Fruit fly (Drosophila melanogaster) whole organism: ENCODE measurements around the gene CG15387.
A peak's percentile ranks its signal among the peaks of the same experiment; 100 is the strongest.

Experiments
- CG8478 ChIP-seq: fragments of >200 bp; optimal IDR thresholded peaks from 2 replicates; lab custom pipeline; 2018; ENCODE audit warnings: inconsistent platforms
- Dll ChIP-seq: fragments of >200 bp; optimal IDR thresholded peaks from 2 replicates; lab custom pipeline; 2017
- EcR ChIP-seq, 2 experiments: fragments of >200 bp; optimal IDR thresholded peaks; 2 replicates each; lab custom pipeline; 2017; ENCODE audit warnings: missing biosample characterization in 2 of 2, missing genetic modification characterization in 2 of 2, missing genetic modification reagents in 2 of 2
- pan ChIP-seq: fragments of >200 bp; optimal IDR thresholded peaks from 2 replicates; lab custom pipeline; 2017
- psq ChIP-seq: fragments of >200 bp; optimal IDR thresholded peaks from 2 replicates; lab custom pipeline; 2017
- usp ChIP-seq: fragments of >200 bp; optimal IDR thresholded peaks from 2 replicates; lab custom pipeline; 2017; ENCODE audit warnings: missing biosample characterization, missing genetic modification characterization, mixed read lengths

CG15387 gene

DNA sequence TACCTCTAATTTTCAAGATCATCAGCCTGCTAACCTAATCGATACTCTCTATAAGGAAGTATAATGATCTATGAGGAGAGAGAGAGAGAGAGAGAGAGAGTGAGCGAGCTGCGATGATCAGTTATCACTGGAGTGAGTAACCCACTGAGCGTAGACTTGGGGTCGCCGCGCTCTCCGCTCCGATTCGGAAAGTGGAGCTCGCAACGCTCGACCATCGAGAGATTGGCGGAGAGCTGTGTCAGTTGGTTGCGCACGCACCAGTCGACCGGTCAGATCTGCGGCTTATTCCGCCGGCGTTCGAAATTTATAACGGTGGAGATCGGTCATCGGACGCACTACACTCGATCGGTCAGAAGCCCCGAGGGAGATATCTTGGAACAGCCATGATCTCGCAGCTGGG, 16.0 kb upstream of the CG15387 start, which contains the start of gene CG4267:
TSS of gene CG4267 (plus strand) at position 240 of the 400 bp plus-strand sequence.
- no peak for TF ChIP-seq pan (lab: Kevin White, UChicago)
- TF ChIP-seq usp (GFP tag; lab: Kevin White, UChicago) = no peak
- TF ChIP-seq psq (lab: Kevin White, UChicago) = no peak
- TF ChIP-seq Dll (lab: Kevin White, UChicago) = peak; percentile 96
- peak in 1 of 2 experiments; percentile 42 for TF ChIP-seq EcR (GFP tag; optimal IDR thresholded peaks at IDR 0.05; lab: Kevin White, UChicago)
- TF ChIP-seq CG8478 (lab: Kevin White, UChicago) = no peak

DNA sequence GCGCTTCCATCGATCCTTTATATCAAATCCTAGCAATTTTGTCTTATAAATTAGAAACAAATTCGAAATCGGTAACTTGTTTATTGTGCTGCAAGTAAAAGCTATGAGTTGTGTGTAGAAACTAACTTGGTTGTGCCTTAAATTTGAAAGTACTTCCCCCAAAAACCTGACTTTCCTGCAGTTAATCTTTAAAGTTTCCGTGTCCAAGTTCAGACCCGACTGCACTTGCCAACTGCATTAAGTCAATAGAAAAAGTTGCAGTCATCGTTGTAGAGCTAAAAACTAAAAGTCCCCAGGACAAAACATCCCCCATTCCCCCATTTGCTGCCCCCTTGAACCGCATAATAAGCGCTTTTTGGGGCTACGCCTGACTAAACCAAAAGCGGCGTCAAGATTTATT, 14.4 kb upstream of the CG15387 start, which contains the start of gene Tengl1:
TSS of gene Tengl1 (minus strand) at position 101 of the 400 bp plus-strand sequence.
- TF ChIP-seq usp (GFP tag; lab: Kevin White, UChicago) (no peak), CG8478 (lab: Kevin White, UChicago) (no peak), pan (lab: Kevin White, UChicago) (no peak), Dll (lab: Kevin White, UChicago) (no peak), EcR (GFP tag; optimal IDR thresholded peaks at IDR 0.05; lab: Kevin White, UChicago) (no peak), psq (lab: Kevin White, UChicago) (no peak)

DNA sequence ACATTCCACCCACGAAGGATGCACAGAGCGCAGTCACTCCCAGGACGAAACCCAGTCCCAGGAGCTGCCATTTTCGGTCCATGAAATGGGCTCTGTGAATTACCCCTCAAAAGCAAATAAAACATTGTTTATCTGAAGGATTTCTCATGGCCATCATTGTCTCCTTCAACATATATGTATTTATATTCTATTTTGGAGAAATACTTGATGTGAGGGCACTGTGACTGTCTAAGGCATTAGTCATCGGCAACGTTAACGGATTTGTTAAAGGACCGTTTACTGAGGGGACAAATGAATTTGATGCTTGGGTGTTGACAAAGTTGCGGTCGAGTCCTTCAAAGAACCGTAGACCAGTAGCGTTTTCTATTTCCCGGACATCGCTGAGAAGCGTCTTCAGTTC, 13.2 kb upstream of the CG15387 start, which contains the start of gene Tengl2:
TSS of gene Tengl2 (minus strand) at position 101 of the 400 bp plus-strand sequence.
- TF ChIP-seq psq (lab: Kevin White, UChicago) (no peak), pan (lab: Kevin White, UChicago) (no peak), EcR (GFP tag; optimal IDR thresholded peaks at IDR 0.05; lab: Kevin White, UChicago) (no peak), CG8478 (lab: Kevin White, UChicago) (no peak), Dll (lab: Kevin White, UChicago) (no peak), usp (GFP tag; lab: Kevin White, UChicago) (no peak)

DNA sequence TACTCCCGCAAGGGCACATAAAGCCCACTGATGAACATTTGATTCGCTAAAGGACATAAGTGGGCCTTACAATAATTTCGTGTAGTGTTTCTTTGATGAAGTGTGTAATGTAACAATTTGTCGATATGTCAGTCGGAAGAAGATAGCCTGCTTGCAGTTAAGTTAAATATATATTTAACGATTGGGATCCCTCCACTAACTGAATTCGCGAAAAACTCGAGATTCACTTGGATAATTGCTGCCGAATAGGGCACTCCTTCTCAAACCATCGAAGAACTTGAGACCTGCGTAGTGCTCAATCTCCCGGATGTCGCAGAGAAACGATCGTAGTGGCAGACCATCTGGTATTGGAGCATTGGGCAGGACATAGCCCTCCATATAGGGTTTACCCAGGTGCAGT, 12.1 kb upstream of the CG15387 start, which contains the start of gene Tengl3:
TSS of gene Tengl3 (minus strand) at position 101 of the 400 bp plus-strand sequence.
- TF ChIP-seq psq (lab: Kevin White, UChicago) = no peak
- no peak for TF ChIP-seq pan (lab: Kevin White, UChicago)
- TF ChIP-seq EcR (GFP tag; optimal IDR thresholded peaks at IDR 0.05; lab: Kevin White, UChicago) = no peak
- TF ChIP-seq Dll (lab: Kevin White, UChicago) = no peak
- no peak for TF ChIP-seq CG8478 (lab: Kevin White, UChicago)
- no peak for TF ChIP-seq usp (GFP tag; lab: Kevin White, UChicago)

DNA sequence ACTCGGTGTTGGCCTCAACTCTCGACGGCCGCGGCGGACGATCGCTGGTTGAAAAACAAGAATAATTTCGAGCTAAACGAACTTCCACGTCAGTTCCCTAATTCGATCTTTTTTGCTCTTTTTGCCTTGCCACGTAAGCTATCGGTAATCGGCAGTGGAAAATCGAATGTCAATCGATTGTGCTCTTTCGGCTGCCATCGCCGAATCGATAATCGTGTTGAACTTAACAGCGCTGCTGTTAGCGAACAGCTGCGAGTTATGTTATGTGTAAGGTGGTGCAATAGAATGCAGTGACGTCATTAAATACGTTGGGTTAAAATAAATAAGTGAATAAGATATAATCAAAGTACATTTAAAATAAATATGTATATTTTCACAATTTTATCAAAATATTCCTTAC, 10.6 kb upstream of the CG15387 start, which contains the start of gene Sec24CD:
TSS of gene Sec24CD (minus strand) at position 123 of the 400 bp plus-strand sequence.
- TF ChIP-seq Dll (lab: Kevin White, UChicago) (no peak), pan (lab: Kevin White, UChicago) (no peak), psq (lab: Kevin White, UChicago) (no peak), EcR (GFP tag; optimal IDR thresholded peaks at IDR 0.05; lab: Kevin White, UChicago) (no peak), CG8478 (lab: Kevin White, UChicago) (no peak), usp (GFP tag; lab: Kevin White, UChicago) (no peak)

DNA sequence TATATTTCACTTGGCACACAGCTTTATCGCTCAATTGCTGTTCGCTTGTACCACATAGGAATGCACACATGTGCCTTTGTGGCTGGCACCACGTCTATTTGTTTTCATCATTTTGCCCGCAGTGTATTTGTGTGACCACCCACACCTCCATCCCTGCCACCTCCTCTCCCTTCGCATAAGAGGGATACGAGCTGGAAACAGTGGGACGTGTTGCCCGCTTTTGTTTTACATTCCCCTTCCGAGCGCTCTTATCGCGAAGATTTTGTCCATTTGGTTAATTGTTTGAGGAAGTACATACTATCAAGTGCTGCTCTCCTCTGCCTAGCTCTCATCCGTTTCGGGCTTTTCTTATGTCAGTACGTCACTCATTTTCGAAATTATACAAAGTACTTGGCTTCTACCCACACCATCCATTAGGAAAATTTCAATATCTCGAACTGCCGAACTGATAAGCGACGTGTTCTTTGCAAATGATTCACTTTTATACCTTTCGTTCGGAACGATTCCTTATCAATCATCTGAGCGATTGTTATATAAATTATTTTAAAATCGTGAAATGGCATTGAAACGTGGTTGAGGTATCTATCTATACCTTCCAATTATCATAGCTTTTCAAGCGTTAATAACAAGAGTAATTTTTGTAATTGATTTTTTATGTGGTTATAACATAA, 2.2 kb upstream of the CG15387 start:
- TF ChIP-seq EcR (GFP tag; optimal IDR thresholded peaks at IDR 0.05; lab: Kevin White, UChicago) (no peak), pan (lab: Kevin White, UChicago) (no peak), usp (GFP tag; lab: Kevin White, UChicago) (no peak), CG8478 (lab: Kevin White, UChicago) (no peak), psq (lab: Kevin White, UChicago) (no peak), Dll (lab: Kevin White, UChicago) (no peak)

DNA sequence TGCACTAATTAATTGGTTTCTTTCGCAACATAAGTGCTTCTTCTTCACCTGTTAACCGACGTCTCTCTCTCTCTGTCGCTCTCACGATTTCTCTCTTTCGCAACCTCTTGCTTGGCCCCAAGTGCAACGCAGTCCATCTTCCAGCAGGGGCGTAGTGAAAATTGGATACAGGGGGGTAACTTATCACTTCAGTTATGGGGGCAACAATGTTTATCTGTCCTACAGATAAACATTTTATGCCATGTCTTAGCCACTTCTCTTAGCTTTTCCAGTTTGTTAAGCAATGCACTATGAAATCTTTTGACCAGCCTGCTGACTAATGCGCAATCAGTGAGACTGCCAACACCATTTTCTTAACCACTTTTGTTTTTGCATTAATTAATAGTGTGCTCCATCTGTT, 1.2 kb upstream of the CG15387 start:
- TF ChIP-seq usp (GFP tag; lab: Kevin White, UChicago) (no peak), pan (lab: Kevin White, UChicago) (no peak), CG8478 (lab: Kevin White, UChicago) (no peak), EcR (GFP tag; optimal IDR thresholded peaks at IDR 0.05; lab: Kevin White, UChicago) (no peak), psq (lab: Kevin White, UChicago) (no peak), Dll (lab: Kevin White, UChicago) (no peak)

DNA sequence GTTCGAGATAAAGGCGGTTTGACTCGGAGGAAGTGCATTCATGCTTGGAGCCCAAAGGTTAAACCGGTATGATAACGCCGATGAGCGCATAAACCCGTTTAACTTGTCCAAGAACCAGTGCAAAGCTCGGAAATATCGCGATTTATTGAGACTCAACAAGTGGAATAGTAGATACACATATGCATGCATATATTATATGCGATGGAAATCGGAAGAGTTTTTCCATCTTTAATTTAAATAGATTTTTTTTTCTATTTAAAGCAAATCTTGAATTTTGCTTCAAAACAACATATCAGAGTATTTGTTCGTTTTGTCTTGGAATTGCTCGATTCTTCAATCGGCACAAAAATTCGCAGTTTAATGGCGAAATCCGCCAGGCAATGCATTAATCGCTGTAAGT, 3.7 kb downstream of the CG15387 start:
- TF ChIP-seq Dll (lab: Kevin White, UChicago) = no peak
- no peak for TF ChIP-seq pan (lab: Kevin White, UChicago)
- no peak for TF ChIP-seq usp (GFP tag; lab: Kevin White, UChicago)
- TF ChIP-seq CG8478 (lab: Kevin White, UChicago) = no peak
- no peak for TF ChIP-seq psq (lab: Kevin White, UChicago)
- TF ChIP-seq EcR (GFP tag; optimal IDR thresholded peaks at IDR 0.05; lab: Kevin White, UChicago) = no peak

DNA sequence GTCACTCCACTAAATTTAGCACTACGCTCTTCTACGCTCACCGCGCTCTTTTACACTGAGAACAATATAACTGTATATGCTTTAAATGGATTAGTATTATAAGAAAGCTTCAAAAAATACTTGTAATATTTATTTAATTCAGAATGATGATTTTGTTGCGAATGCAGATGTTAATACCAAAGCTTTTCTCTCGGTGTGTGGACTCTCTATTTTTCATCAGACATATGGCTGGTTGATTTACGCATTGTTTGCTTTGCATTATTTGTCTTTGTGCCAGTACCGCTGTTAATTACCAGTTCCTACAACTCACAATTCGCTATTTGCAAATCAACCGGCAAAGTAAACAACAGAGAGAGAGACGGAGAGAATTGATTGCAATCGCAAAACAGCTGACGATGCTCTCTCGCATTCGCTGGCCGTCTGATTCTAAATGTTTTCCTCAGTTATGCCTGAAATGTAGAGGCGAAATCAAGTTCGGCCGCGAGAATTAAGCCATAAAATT, 4.4 kb downstream of the CG15387 start:
- TF ChIP-seq psq (lab: Kevin White, UChicago) = no peak
- TF ChIP-seq usp (GFP tag; lab: Kevin White, UChicago) = no peak
- TF ChIP-seq EcR (GFP tag; optimal IDR thresholded peaks at IDR 0.05; lab: Kevin White, UChicago) = no peak
- TF ChIP-seq CG8478 (lab: Kevin White, UChicago) = no peak
- no peak for TF ChIP-seq pan (lab: Kevin White, UChicago)
- no peak for TF ChIP-seq Dll (lab: Kevin White, UChicago)

DNA sequence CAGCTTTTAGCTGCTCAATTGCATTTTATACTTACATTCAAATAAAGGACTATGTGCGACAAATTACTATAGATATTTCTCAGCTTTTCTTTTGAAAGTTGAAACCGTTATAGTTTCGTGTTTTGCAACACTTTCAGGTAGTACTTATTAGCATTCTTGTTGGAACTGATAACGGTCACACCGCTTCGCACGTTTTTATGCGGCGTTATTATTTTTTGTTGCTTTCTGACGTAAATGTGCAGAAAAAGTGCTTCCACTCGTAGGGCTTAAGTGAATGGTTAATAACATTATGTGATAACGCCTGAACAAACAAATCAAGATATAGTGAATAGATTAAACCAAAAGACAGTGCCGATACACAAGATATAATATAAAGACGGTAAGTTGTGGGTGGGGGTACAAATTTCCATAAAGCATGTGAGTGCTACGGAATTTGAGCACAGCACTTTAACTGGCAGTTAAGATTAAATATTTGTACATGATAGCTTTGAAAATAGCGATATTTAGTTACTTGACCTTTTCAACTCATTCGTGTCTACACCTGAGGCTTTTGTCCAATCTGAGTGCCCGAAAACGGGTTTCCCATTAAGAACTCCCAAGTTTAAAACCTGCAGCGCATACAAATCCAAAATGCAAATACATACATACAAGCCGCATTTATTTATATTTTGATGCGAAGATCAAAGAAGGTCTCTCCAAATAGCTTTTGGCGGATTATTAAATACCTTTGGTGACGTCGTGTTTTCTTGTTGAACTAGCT, 5.3 kb downstream of the CG15387 start, which contains the start of gene papi:
TSS of gene papi (plus strand) at position 176 of the 760 bp plus-strand sequence.
- TF ChIP-seq usp (GFP tag; lab: Kevin White, UChicago) = no peak
- no peak for TF ChIP-seq CG8478 (lab: Kevin White, UChicago)
- TF ChIP-seq EcR (GFP tag; optimal IDR thresholded peaks at IDR 0.05; lab: Kevin White, UChicago) = no peak
- TF ChIP-seq psq (lab: Kevin White, UChicago) = no peak
- TF ChIP-seq Dll (lab: Kevin White, UChicago) = no peak
- no peak for TF ChIP-seq pan (lab: Kevin White, UChicago)
